Worm (Caenorhabditis elegans) whole organism, L4 larva: Measurements from ENCODE around the gene col-78.

Experiments used
- T20F7.1 ChIP-seq: fragments of 200-800 bp; sonication (Bioruptor generic); optimal IDR thresholded peaks from 2 replicates; lab custom pipeline; 2018; ENCODE audit warnings: mild to moderate bottlenecking, missing genetic modification characterization, missing compliant biosample characterization
- aha-1 ChIP-seq: fragments of 150-350 bp; peaks from one replicate; lab custom pipeline; 2014; ENCODE audit warnings: missing biosample characterization, missing genetic modification characterization
- ceh-32 ChIP-seq: sonication (generic microtip); optimal IDR thresholded peaks from 2 replicates; lab custom pipeline; 2016; ENCODE audit warnings: mild to moderate bottlenecking, missing genetic modification characterization, missing compliant biosample characterization; ENCODE audit not compliant: poor library complexity
- daf-16 ChIP-seq, 3 experiments: sonication (generic microtip); optimal IDR thresholded peaks; 2 replicates each; lab custom pipeline; 2016 to 2017; ENCODE audit warnings: missing genetic modification characterization in 3 of 3, missing genetic modification reagents in 3 of 3, mild to moderate bottlenecking in 2 of 3, missing compliant biosample characterization in 2 of 3, missing biosample characterization in 1 of 3, moderate library complexity in 1 of 3
- daf-8 ChIP-seq: fragments of 200-800 bp; sonication (Bioruptor generic); IDR thresholded peaks from 2 replicates; pipeline ENCODE4 v1.3.6; 2022; ENCODE audit warnings: missing genetic modification characterization, missing compliant biosample characterization
- dve-1 ChIP-seq: sonication (generic microtip); optimal IDR thresholded peaks from 2 replicates; lab custom pipeline; 2017; ENCODE audit warnings: antibody characterized with exemption, mild to moderate bottlenecking, missing genetic modification characterization, missing compliant biosample characterization; ENCODE audit not compliant: insufficient read depth
- fkh-10 ChIP-seq: fragments of 150-350 bp; optimal IDR thresholded peaks from 2 replicates; lab custom pipeline; 2014; ENCODE audit warnings: missing biosample characterization, missing genetic modification reagents, missing genetic modification characterization
- hlh-11 ChIP-seq: fragments of 200-800 bp; sonication (Bioruptor generic); optimal IDR thresholded peaks from 2 replicates; lab custom pipeline; 2018; ENCODE audit warnings: mild to moderate bottlenecking, missing genetic modification characterization, missing compliant biosample characterization
- hlh-30 ChIP-seq: sonication (generic microtip); optimal IDR thresholded peaks from 2 replicates; lab custom pipeline; 2017; ENCODE audit warnings: antibody characterized with exemption, mild to moderate bottlenecking, missing genetic modification characterization, missing compliant biosample characterization; ENCODE audit not compliant: insufficient read depth
- lin-13 ChIP-seq: fragments of 150-350 bp; optimal IDR thresholded peaks from 2 replicates; lab custom pipeline; 2014; ENCODE audit warnings: missing biosample characterization, missing genetic modification reagents, missing genetic modification characterization
- lin-39 ChIP-seq: fragments of 150-350 bp; optimal IDR thresholded peaks from 2 replicates; lab custom pipeline; 2014; ENCODE audit warnings: missing biosample characterization, missing genetic modification reagents, missing genetic modification characterization
- lsy-2 ChIP-seq, 2 experiments: fragments of 150-350 bp in 1 of 2; sonication (generic microtip) in 1 of 2; optimal IDR thresholded peaks; 2 replicates each; lab custom pipeline; 2014 to 2017; ENCODE audit warnings: missing biosample characterization in 2 of 2, missing genetic modification characterization in 2 of 2
- mdl-1 ChIP-seq, 2 experiments: fragments of 150-350 bp in 1 of 2; sonication (generic microtip) in 1 of 2; optimal IDR thresholded peaks; 2 replicates each; lab custom pipeline; 2014 to 2017; ENCODE audit warnings: missing biosample characterization in 2 of 2, missing genetic modification characterization in 2 of 2
- mep-1 ChIP-seq: fragments of 150-350 bp; sonication (generic microtip); optimal IDR thresholded peaks from 3 replicates; lab custom pipeline; 2014; ENCODE audit warnings: missing biosample characterization, missing genetic modification characterization
- mes-2 ChIP-seq: sonication (generic microtip); optimal IDR thresholded peaks from 2 replicates; lab custom pipeline; 2016; ENCODE audit warnings: missing genotype, mild to moderate bottlenecking, missing genetic modification characterization, missing compliant biosample characterization; ENCODE audit not compliant: poor library complexity, severe bottlenecking
- mxl-3 ChIP-seq: fragments of 200-800 bp; sonication (Bioruptor generic); optimal IDR thresholded peaks from 2 replicates; lab custom pipeline; 2018; ENCODE audit warnings: mild to moderate bottlenecking, missing genetic modification characterization, missing compliant biosample characterization
- nhr-102 ChIP-seq: sonication (generic microtip); optimal IDR thresholded peaks from 2 replicates; lab custom pipeline; 2016; ENCODE audit warnings: mild to moderate bottlenecking, missing genetic modification characterization, moderate library complexity, missing compliant biosample characterization
- nhr-25 ChIP-seq: sonication (generic microtip); optimal IDR thresholded peaks from 2 replicates; lab custom pipeline; 2017; ENCODE audit warnings: missing genetic modification characterization, mild to moderate bottlenecking, missing compliant biosample characterization, antibody characterized with exemption, moderate library complexity, borderline replicate concordance; ENCODE audit not compliant: insufficient read depth
- nhr-28 ChIP-seq: fragments of 150-350 bp; optimal IDR thresholded peaks from 2 replicates; lab custom pipeline; 2014; ENCODE audit warnings: missing biosample characterization, missing genetic modification characterization
- nhr-42 ChIP-seq: fragments of 200-800 bp; sonication (Bioruptor generic); IDR thresholded peaks from 2 replicates; pipeline ENCODE4 v1.3.6; 2022; ENCODE audit warnings: missing genetic modification characterization, missing compliant biosample characterization
- nhr-6 ChIP-seq: fragments of 150-350 bp; optimal IDR thresholded peaks from 2 replicates; lab custom pipeline; 2014; ENCODE audit warnings: missing biosample characterization, missing genetic modification characterization
- pha-4 ChIP-seq, 2 experiments: fragments of 150-350 bp in 1 of 2; fragments of 200-800 bp in 1 of 2; sonication (Bioruptor generic) in 1 of 2; IDR thresholded peaks in 1 of 2; optimal IDR thresholded peaks in 1 of 2; 2 replicates each; pipeline versions ENCODE4 v1.3.6 to Lab custom; 2014 to 2022; ENCODE audit warnings: missing genetic modification characterization in 2 of 2, missing genetic modification reagents in 2 of 2, missing biosample characterization in 1 of 2, missing compliant biosample characterization in 1 of 2
- php-3 ChIP-seq: fragments of 200-800 bp; sonication (Bioruptor generic); IDR thresholded peaks from 2 replicates; pipeline ENCODE4 v1.3.6; 2022; ENCODE audit warnings: missing genetic modification reagents, missing genetic modification characterization, missing compliant biosample characterization
- pqm-1 ChIP-seq: sonication (generic microtip); optimal IDR thresholded peaks from 2 replicates; lab custom pipeline; 2017; ENCODE audit warnings: missing biosample characterization, missing genetic modification characterization
- set-16 ChIP-seq: fragments of 200-800 bp; sonication (Bioruptor generic); IDR thresholded peaks from 2 replicates; pipeline ENCODE4 v1.3.6; 2022; ENCODE audit warnings: missing genetic modification reagents, missing genetic modification characterization, missing compliant biosample characterization
- snpc-1.2 ChIP-seq: fragments of 200-800 bp; sonication (Bioruptor generic); IDR thresholded peaks from 2 replicates; pipeline ENCODE4 v1.3.6; 2022; ENCODE audit warnings: missing genetic modification reagents, missing genetic modification characterization, missing compliant biosample characterization
- unc-62 ChIP-seq, 3 experiments: fragments of 150-350 bp in 1 of 3; sonication (generic microtip); optimal IDR thresholded peaks in 2 of 3; peaks in 1 of 3; 1 replicate in 1 of 3; 2 replicates in 2 of 3; lab custom pipeline; 2014 to 2017; ENCODE audit warnings: missing biosample characterization in 3 of 3, missing genetic modification characterization in 3 of 3, missing genetic modification reagents in 3 of 3, missing genotype in 1 of 3
- ztf-7 ChIP-seq: fragments of 150-350 bp; optimal IDR thresholded peaks from 2 replicates; lab custom pipeline; 2014; ENCODE audit warnings: missing biosample characterization, missing genetic modification characterization

The col-78 gene

DNA sequence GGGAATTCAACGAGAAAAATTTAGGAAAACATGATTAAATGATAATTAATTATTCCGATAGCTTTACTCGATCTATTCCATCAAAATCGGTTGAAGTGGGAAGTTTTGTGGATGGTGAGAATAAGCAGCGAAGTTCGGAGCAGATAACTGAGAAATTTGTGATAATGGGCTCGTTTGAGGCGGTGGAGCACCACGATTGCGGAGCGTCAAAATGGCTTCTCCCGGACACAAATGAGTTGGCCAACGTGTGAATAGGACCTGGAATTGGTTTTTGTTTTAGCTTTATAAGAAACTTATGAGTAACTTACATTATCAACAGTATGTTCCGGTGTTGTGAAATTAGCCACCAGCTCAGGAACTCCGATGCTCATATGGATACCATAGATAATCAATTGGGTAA, 26.5 kb downstream of the col-78 start:
- peak in 1 of 2 experiments; percentile 78 for TF ChIP-seq unc-62 (GFP tag; optimal IDR thresholded peaks at IDR 0.05 in 1 of 2; lab: Kevin White, UChicago)
- no peak for TF ChIP-seq unc-62 (tag; optimal IDR thresholded peaks at IDR 0.05; lab: Kevin White, UChicago)
- no peak for TF ChIP-seq fkh-10 (GFP tag; lab: Kevin White, UChicago)

DNA sequence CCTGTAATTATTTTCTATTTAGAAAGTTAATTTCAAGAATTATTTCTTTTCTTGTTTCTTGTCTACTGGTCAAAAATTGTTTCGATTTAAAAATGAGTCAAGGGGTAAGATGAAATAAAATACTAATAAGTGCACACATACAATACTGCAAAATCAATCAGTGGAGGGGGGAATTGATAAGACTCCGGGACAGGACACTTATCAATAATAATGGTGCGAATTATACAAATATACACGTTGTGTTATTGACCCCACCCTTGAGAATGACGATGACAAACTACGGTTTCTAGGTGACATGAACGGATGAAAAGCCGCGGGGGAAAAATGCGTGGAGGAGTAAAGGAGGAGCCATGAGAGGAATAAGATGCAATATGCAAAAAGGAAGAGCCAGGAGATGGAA, 28.8 kb downstream of the col-78 start:
- TF ChIP-seq dve-1 (tag; lab: Kevin White, UChicago) = peak; percentile 41
- TF ChIP-seq daf-8 (GFP tag; lab: Robert Waterston, UW) = no peak
- no peak for TF ChIP-seq T20F7.1 (GFP tag; lab: Kevin White, UChicago)
- no peak for TF ChIP-seq mep-1 (tag; lab: Kevin White, UChicago)
- TF ChIP-seq nhr-28 (tag; lab: Kevin White, UChicago) = peak; percentile 65
- no peak for TF ChIP-seq daf-16 (GFP tag; optimal IDR thresholded peaks at IDR 0.05; lab: Kevin White, UChicago)
- peak; percentile 48 for TF ChIP-seq daf-16 (tag; optimal IDR thresholded peaks at IDR 0.05; lab: Kevin White, UChicago)
- TF ChIP-seq lsy-2 (tag; optimal IDR thresholded peaks at IDR 0.05; lab: Kevin White, UChicago) = no peak
- no peak for TF ChIP-seq set-16 (GFP tag; lab: Robert Waterston, UW)
- peak; percentile 85 for TF ChIP-seq pqm-1 (tag; lab: Kevin White, UChicago)
- peak; percentile 4 for TF ChIP-seq mes-2 (tag; lab: Kevin White, UChicago)
- peak; percentile 26 for TF ChIP-seq hlh-11

DNA sequence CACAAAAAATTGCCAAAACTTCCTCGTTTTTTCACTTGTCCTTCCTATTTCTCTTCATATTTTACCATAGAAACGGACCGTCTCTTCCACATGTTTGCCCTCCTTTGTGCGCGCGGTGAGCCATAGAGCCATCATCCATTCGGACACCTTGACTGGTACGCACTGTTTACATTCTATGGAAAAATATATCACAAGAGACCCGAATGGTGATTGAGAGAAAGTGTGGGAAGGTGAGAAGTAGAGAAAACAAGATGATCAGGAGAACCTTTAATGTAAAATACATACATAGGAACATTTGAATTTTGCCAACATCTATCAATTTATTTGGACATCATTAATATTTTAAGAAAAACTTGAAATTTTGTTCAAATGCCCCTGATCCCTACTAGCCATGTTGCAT, 33.6 kb downstream of the col-78 start:
- TF ChIP-seq unc-62 (GFP tag; optimal IDR thresholded peaks at IDR 0.05 in 1 of 2; lab: Kevin White, UChicago) = peak in 1 of 2 experiments; percentile 58
- no peak for TF ChIP-seq unc-62 (tag; optimal IDR thresholded peaks at IDR 0.05; lab: Kevin White, UChicago)
- no peak for TF ChIP-seq snpc-1.2 (GFP tag; lab: Robert Waterston, UW)
- peak; percentile 29 for TF ChIP-seq nhr-6 (tag; lab: Kevin White, UChicago)
- no peak for TF ChIP-seq pha-4 (GFP tag; IDR thresholded peaks at IDR 0.05; lab: Robert Waterston, UW)
- TF ChIP-seq pha-4 (tag; optimal IDR thresholded peaks at IDR 0.05; lab: Kevin White, UChicago) = peak; percentile 87
- TF ChIP-seq ztf-7 (tag; lab: Kevin White, UChicago) = no peak
- no peak for TF ChIP-seq nhr-102 (tag; lab: Kevin White, UChicago)
- TF ChIP-seq lin-13 (GFP tag; lab: Kevin White, UChicago) = no peak

DNA sequence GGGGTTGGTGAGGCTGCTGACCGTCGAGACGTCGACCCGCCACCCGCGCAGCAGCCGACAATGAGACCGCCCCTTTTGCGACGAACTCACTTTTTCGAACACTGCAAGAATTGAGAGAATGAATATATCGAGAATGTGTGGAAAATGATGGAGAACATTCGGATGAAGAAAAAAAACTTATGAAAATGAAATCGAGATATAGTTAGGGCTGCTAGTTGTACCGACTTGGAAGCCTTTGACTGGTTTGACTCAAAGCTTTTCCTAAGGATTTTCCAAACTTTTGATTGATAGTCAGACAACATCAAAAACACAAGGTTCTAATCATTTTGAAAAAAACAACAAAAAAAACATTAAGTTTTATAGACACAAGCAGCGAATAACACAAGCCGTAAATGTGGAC, 36.0 kb downstream of the col-78 start, which contains the start of gene sym-2:
Gene sym-2 (minus strand): TSS at position 101 of the 400 bp plus-strand sequence.
- no peak for TF ChIP-seq nhr-25 (tag; lab: Kevin White, UChicago)
- TF ChIP-seq pha-4 (GFP tag; IDR thresholded peaks at IDR 0.05; lab: Robert Waterston, UW) = no peak
- no peak for TF ChIP-seq pha-4 (tag; optimal IDR thresholded peaks at IDR 0.05; lab: Kevin White, UChicago)

DNA sequence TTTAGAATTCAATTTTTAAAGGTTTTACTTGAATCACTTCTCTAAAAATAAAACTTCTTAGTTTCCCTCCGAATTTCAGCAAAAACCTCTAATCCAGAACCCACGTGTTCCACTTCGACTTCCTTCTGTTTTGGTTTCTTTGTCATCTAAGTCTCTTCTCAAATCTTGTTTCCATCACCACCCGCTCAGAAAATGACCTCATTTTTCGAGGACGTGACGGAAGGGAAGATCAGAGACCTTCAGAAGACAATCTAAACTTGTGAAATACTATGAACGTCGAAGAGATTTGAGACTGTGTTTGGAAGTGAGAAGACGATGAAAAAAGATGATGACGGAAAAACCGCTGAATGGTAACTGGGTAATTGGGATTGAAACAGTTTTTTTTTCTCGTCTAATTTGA, 37.3 kb downstream of the col-78 start:
- TF ChIP-seq aha-1 (tag; lab: Kevin White, UChicago) (peak; percentile 70), ceh-32 (tag; lab: Kevin White, UChicago) (no peak), nhr-28 (tag; lab: Kevin White, UChicago) (peak; percentile 22), mxl-3 (GFP tag; lab: Kevin White, UChicago) (peak; percentile 73), php-3 (GFP tag; lab: Robert Waterston, UW) (no peak), nhr-25 (tag; lab: Kevin White, UChicago) (peak; percentile 34), lin-39 (tag; lab: Kevin White, UChicago) (no peak), nhr-42 (GFP tag; lab: Robert Waterston, UW) (no peak), mdl-1 (tag; optimal IDR thresholded peaks at IDR 0.05; lab: Kevin White, UChicago) (peak in 1 of 2 experiments; percentile 48), hlh-30 (tag; lab: Kevin White, UChicago) (peak; percentile 11)
- TF ChIP-seq, all 104 proteins: peak for 6
